Fruit fly (Drosophila melanogaster) whole organism, pupa: ENCODE measurements around the gene Spt3.
A peak's percentile ranks its signal among the peaks of the same experiment; 100 is the strongest.

ENCODE experiments used
- CG10348 ChIP-seq: fragments of 200-800 bp; sonication (Bioruptor generic); IDR thresholded peaks from 2 replicates; pipeline ENCODE4 v1.3.6; 2022; ENCODE audit warnings: missing biosample characterization, missing genetic modification characterization
- CG12605 ChIP-seq: fragments of 200-800 bp; sonication (Bioruptor generic); IDR thresholded peaks from 2 replicates; pipeline ENCODE4 v1.3.6; 2022; ENCODE audit warnings: missing biosample characterization, missing genetic modification characterization
- CG13204 ChIP-seq: fragments of 200-800 bp; sonication (Bioruptor generic); optimal IDR thresholded peaks from 2 replicates; lab custom pipeline; 2018; ENCODE audit warnings: missing biosample characterization, mild to moderate bottlenecking, missing genetic modification characterization, moderate library complexity
- CG14655 ChIP-seq: fragments of 200-800 bp; sonication (Bioruptor generic); optimal IDR thresholded peaks from 3 replicates; lab custom pipeline; 2017; ENCODE audit warnings: mild to moderate bottlenecking, missing biosample characterization, missing genetic modification reagents, missing genetic modification characterization
- CG15710 ChIP-seq: fragments of 200-800 bp; sonication (Bioruptor generic); optimal IDR thresholded peaks from 2 replicates; lab custom pipeline; 2018; ENCODE audit warnings: missing biosample characterization, mild to moderate bottlenecking, missing genetic modification characterization, moderate library complexity
- CG17806 ChIP-seq: fragments of 200-800 bp; sonication (Bioruptor generic); optimal IDR thresholded peaks from 2 replicates; lab custom pipeline; 2018; ENCODE audit warnings: missing biosample characterization, mild to moderate bottlenecking, missing genetic modification characterization, moderate library complexity
- CG34367 ChIP-seq: fragments of 200-800 bp; sonication (Bioruptor generic); optimal IDR thresholded peaks from 2 replicates; lab custom pipeline; 2018; ENCODE audit warnings: missing biosample characterization, mild to moderate bottlenecking, missing genetic modification characterization
- CG4496 ChIP-seq: fragments of 200-800 bp; sonication (Bioruptor generic); IDR thresholded peaks from 3 replicates; pipeline ENCODE4 v1.3.6; 2022; ENCODE audit warnings: missing biosample characterization, missing genetic modification characterization
- CG8301 ChIP-seq: fragments of 200-800 bp; sonication (Bioruptor generic); optimal IDR thresholded peaks from 2 replicates; lab custom pipeline; 2018; ENCODE audit warnings: missing biosample characterization, mild to moderate bottlenecking, missing genetic modification characterization
- CG9948 ChIP-seq: fragments of 200-800 bp; sonication (Bioruptor generic); optimal IDR thresholded peaks from 2 replicates; lab custom pipeline; 2018; ENCODE audit warnings: missing biosample characterization, mild to moderate bottlenecking, missing genetic modification characterization, moderate library complexity
- EcR ChIP-seq: fragments of 200-800 bp; sonication (Bioruptor generic); optimal IDR thresholded peaks from 3 replicates; lab custom pipeline; 2019; ENCODE audit warnings: missing biosample characterization, missing genetic modification characterization, mild to moderate bottlenecking, moderate library complexity, missing genetic modification reagents
- Pif1A ChIP-seq: fragments of 200-800 bp; sonication (Bioruptor generic); optimal IDR thresholded peaks from 3 replicates; lab custom pipeline; 2016; ENCODE audit warnings: missing biosample characterization, missing genetic modification characterization
- Pif1B ChIP-seq: fragments of 200-800 bp; sonication (Bioruptor generic); optimal IDR thresholded peaks from 3 replicates; lab custom pipeline; 2016; ENCODE audit warnings: missing biosample characterization, missing genetic modification characterization
- Snoo ChIP-seq: fragments of 200-800 bp; sonication (Bioruptor generic); optimal IDR thresholded peaks from 3 replicates; lab custom pipeline; 2017; ENCODE audit warnings: missing biosample characterization, mild to moderate bottlenecking, missing genetic modification characterization, inconsistent platforms

dm6 chr3R:11967262-11968029 lies 49.5 kb upstream of the Spt3 start, which contains the start of the genes CG12213 and GC1:
- TF ChIP-seq CG4496 (GFP tag; lab: Robert Waterston, UW) (no peak), Pif1A (GFP tag; lab: Kevin White, UChicago) (no peak), CG14655 (GFP tag; lab: Kevin White, UChicago) (no peak), CG9948 (tag; lab: Kevin White, UChicago) (peak; percentile 13), CG8301 (tag; lab: Kevin White, UChicago) (no peak), EcR (peak; percentile 1), CG15710 (tag; lab: Kevin White, UChicago) (peak; percentile 24), CG17806 (no peak), CG34367 (peak; percentile 8), Pif1B (GFP tag; lab: Kevin White, UChicago) (no peak), Snoo (tag; lab: Kevin White, UChicago) (peak; percentile 4), CG13204 (GFP tag; lab: Kevin White, UChicago) (no peak), CG10348 (GFP tag; lab: Robert Waterston, UW) (0 out of 2 replicates have a peak, but pooled peaks have one; percentile 16), CG12605 (no peak)
